Fruit fly (Drosophila melanogaster) whole organism, embryonic: ENCODE measurements around the gene Gale.

Source experiments
- B-H2 ChIP-seq: fragments of 200-800 bp; sonication (Bioruptor generic); optimal IDR thresholded peaks from 2 replicates; lab custom pipeline; 2018; ENCODE audit warnings: missing biosample characterization, mild to moderate bottlenecking, missing genetic modification characterization
- CG11456 ChIP-seq: fragments of 200-800 bp; sonication (Bioruptor generic); IDR thresholded peaks from 3 replicates; pipeline ENCODE4 v1.3.6; 2022; ENCODE audit warnings: missing biosample characterization, missing genetic modification characterization
- CG12104 ChIP-seq: fragments of 200-800 bp; sonication (Bioruptor generic); optimal IDR thresholded peaks from 3 replicates; lab custom pipeline; 2016; ENCODE audit warnings: missing biosample characterization, missing genetic modification characterization
- CG12236 ChIP-seq: fragments of 200-800 bp; sonication (Bioruptor generic); optimal IDR thresholded peaks from 2 replicates; lab custom pipeline; 2016; ENCODE audit warnings: missing biosample characterization, missing genetic modification characterization
- CG12659 ChIP-seq: fragments of 200-800 bp; sonication (Bioruptor generic); optimal IDR thresholded peaks from 3 replicates; lab custom pipeline; 2017; ENCODE audit warnings: mild to moderate bottlenecking, missing biosample characterization, missing genetic modification reagents, missing genetic modification characterization
- CG13624 ChIP-seq: fragments of 200-800 bp; sonication (Bioruptor generic); optimal IDR thresholded peaks from 2 replicates; lab custom pipeline; 2016; ENCODE audit warnings: missing biosample characterization, missing genetic modification characterization
- CG14667 ChIP-seq: fragments of 200-800 bp; sonication (Bioruptor generic); IDR thresholded peaks from 2 replicates; pipeline ENCODE4 v1.3.6; 2022; ENCODE audit warnings: missing biosample characterization, missing genetic modification characterization
- CG18476 ChIP-seq: fragments of 200-800 bp; sonication (Bioruptor generic); optimal IDR thresholded peaks from 2 replicates; lab custom pipeline; 2016; ENCODE audit warnings: missing biosample characterization, mild to moderate bottlenecking, missing genetic modification characterization
- CG3726 ChIP-seq: fragments of 200-800 bp; sonication (Bioruptor generic); IDR thresholded peaks from 3 replicates; pipeline ENCODE4, ENCODE4 v1.3.6; 2022; ENCODE audit warnings: missing biosample characterization, missing genetic modification characterization
- CG3838 ChIP-seq: fragments of 200-800 bp; sonication (Bioruptor generic); optimal IDR thresholded peaks from 3 replicates; lab custom pipeline; 2016; ENCODE audit warnings: missing biosample characterization, missing genetic modification characterization
- CG3995 ChIP-seq: fragments of 200-800 bp; sonication (Bioruptor generic); optimal IDR thresholded peaks from 3 replicates; lab custom pipeline; 2016; ENCODE audit warnings: missing biosample characterization, missing genetic modification characterization
- CG6654 ChIP-seq: fragments of 200-800 bp; sonication (Bioruptor generic); optimal IDR thresholded peaks from 2 replicates; lab custom pipeline; 2017; ENCODE audit warnings: missing biosample characterization, mild to moderate bottlenecking, missing genetic modification characterization
- CG6683 ChIP-seq: fragments of 200-800 bp; sonication (Bioruptor generic); optimal IDR thresholded peaks from 2 replicates; lab custom pipeline; 2017; ENCODE audit warnings: missing biosample characterization, mild to moderate bottlenecking, missing genetic modification characterization, missing genetic modification reagents
- CG6813 ChIP-seq: fragments of 200-800 bp; sonication (Bioruptor generic); optimal IDR thresholded peaks from 2 replicates; lab custom pipeline; 2017; ENCODE audit warnings: missing biosample characterization, missing genetic modification characterization, mild to moderate bottlenecking, moderate library complexity, missing genetic modification reagents
- CG7839 ChIP-seq: fragments of 200-800 bp; sonication (Bioruptor generic); optimal IDR thresholded peaks from 3 replicates; lab custom pipeline; 2018; ENCODE audit warnings: missing biosample characterization, mild to moderate bottlenecking, missing genetic modification characterization, moderate library complexity
- CG9797 ChIP-seq: fragments of 200-800 bp; sonication (Bioruptor generic); optimal IDR thresholded peaks from 3 replicates; lab custom pipeline; 2018; ENCODE audit warnings: missing biosample characterization, mild to moderate bottlenecking, missing genetic modification characterization
- CrebB ChIP-seq: fragments of 200-800 bp; sonication (Bioruptor generic); optimal IDR thresholded peaks from 3 replicates; lab custom pipeline; 2018; ENCODE audit warnings: missing biosample characterization, mild to moderate bottlenecking, missing genetic modification characterization
- D19B ChIP-seq: fragments of 200-800 bp; sonication (Bioruptor generic); optimal IDR thresholded peaks from 2 replicates; lab custom pipeline; 2017; ENCODE audit warnings: missing biosample characterization, mild to moderate bottlenecking, missing genetic modification characterization
- Drgx ChIP-seq: fragments of 200-800 bp; sonication (Bioruptor generic); IDR thresholded peaks from 2 replicates; pipeline ENCODE4 v1.3.6; 2022; ENCODE audit warnings: missing biosample characterization, missing genetic modification characterization
- Ets65A ChIP-seq: fragments of 200-800 bp; sonication (Bioruptor generic); peaks from one replicate; lab custom pipeline; 2016; ENCODE audit warnings: missing biosample characterization, missing genetic modification characterization
- H15 ChIP-seq: fragments of 200-800 bp; sonication (Bioruptor generic); IDR thresholded peaks from 3 replicates; pipeline ENCODE4 v1.3.6; 2022; ENCODE audit warnings: missing biosample characterization, missing genetic modification characterization
- Hmx ChIP-seq: fragments of 200-800 bp; sonication (Bioruptor generic); optimal IDR thresholded peaks from 2 replicates; lab custom pipeline; 2016; ENCODE audit warnings: missing biosample characterization, missing genetic modification characterization
- Hr51 ChIP-seq, 2 experiments: fragments of 200-800 bp; sonication (Bioruptor generic); optimal IDR thresholded peaks; 2 replicates in 1 of 2; 3 replicates in 1 of 2; lab custom pipeline; 2016 to 2018; ENCODE audit warnings: missing biosample characterization in 2 of 2, missing genetic modification characterization in 2 of 2, mild to moderate bottlenecking in 1 of 2, moderate library complexity in 1 of 2
- Hsf ChIP-seq: fragments of 200-800 bp; sonication (Bioruptor generic); optimal IDR thresholded peaks from 3 replicates; lab custom pipeline; 2016; ENCODE audit warnings: missing biosample characterization, missing genetic modification characterization
- Med ChIP-seq: fragments of 200-800 bp; sonication (Bioruptor generic); peaks from one replicate; lab custom pipeline; 2016; ENCODE audit warnings: missing biosample characterization, missing genetic modification characterization, mild to moderate bottlenecking, inconsistent platforms, moderate library complexity
- Nf-YB ChIP-seq: fragments of 200-800 bp; sonication (Bioruptor generic); optimal IDR thresholded peaks from 3 replicates; lab custom pipeline; 2019; ENCODE audit warnings: missing biosample characterization, mild to moderate bottlenecking, missing genetic modification characterization, moderate library complexity
- Xrp1 ChIP-seq: fragments of 200-800 bp; sonication (Bioruptor generic); IDR thresholded peaks from 2 replicates; pipeline ENCODE4 v1.3.6; 2022; ENCODE audit warnings: missing biosample characterization, missing genetic modification characterization
- bcd ChIP-seq: fragments of 200-800 bp; sonication (Bioruptor generic); optimal IDR thresholded peaks from 2 replicates; lab custom pipeline; 2017; ENCODE audit warnings: missing biosample characterization, mild to moderate bottlenecking, missing genetic modification characterization
- crc ChIP-seq: fragments of 200-800 bp; sonication (Bioruptor generic); optimal IDR thresholded peaks from 2 replicates; lab custom pipeline; 2016; ENCODE audit warnings: missing biosample characterization, missing genetic modification characterization
- crp ChIP-seq, 2 experiments: fragments of 200-800 bp; sonication (Bioruptor generic); optimal IDR thresholded peaks; 2 replicates in 1 of 2; 3 replicates in 1 of 2; lab custom pipeline; 2017; ENCODE audit warnings: missing biosample characterization in 2 of 2, missing genetic modification characterization in 2 of 2, mild to moderate bottlenecking in 1 of 2, moderate library complexity in 1 of 2
- grau ChIP-seq: fragments of 200-800 bp; optimal IDR thresholded peaks from 3 replicates; lab custom pipeline; 2019; ENCODE audit warnings: missing biosample characterization, mild to moderate bottlenecking, missing genetic modification characterization, moderate library complexity
- grn ChIP-seq: fragments of 200-800 bp; sonication (Bioruptor generic); optimal IDR thresholded peaks from 3 replicates; lab custom pipeline; 2017; ENCODE audit warnings: missing biosample characterization, missing genetic modification characterization
- gsb ChIP-seq: fragments of 200-800 bp; sonication (Bioruptor generic); IDR thresholded peaks from 2 replicates; pipeline ENCODE4 v1.3.6; 2022; ENCODE audit warnings: missing biosample characterization, missing genetic modification characterization
- gsb-n ChIP-seq: fragments of 200-800 bp; sonication (Bioruptor generic); optimal IDR thresholded peaks from 3 replicates; lab custom pipeline; 2018; ENCODE audit warnings: missing biosample characterization, mild to moderate bottlenecking, missing genetic modification characterization
- ind ChIP-seq: fragments of 200-800 bp; sonication (Bioruptor generic); optimal IDR thresholded peaks from 3 replicates; lab custom pipeline; 2016; ENCODE audit warnings: missing biosample characterization, missing genetic modification characterization
- jigr1 ChIP-seq: fragments of 200-800 bp; sonication (Bioruptor generic); IDR thresholded peaks from 3 replicates; pipeline ENCODE4 v1.3.6; 2022; ENCODE audit warnings: missing biosample characterization, missing genetic modification characterization
- klu ChIP-seq: fragments of 200-800 bp; sonication (Bioruptor generic); IDR thresholded peaks from 2 replicates; pipeline ENCODE4 v1.3.6; 2022; ENCODE audit warnings: missing biosample characterization, missing genetic modification characterization
- lov ChIP-seq, 2 experiments: fragments of 200-800 bp in 1 of 2; fragments of >200 bp in 1 of 2; sonication (Bioruptor generic) in 1 of 2; IDR thresholded peaks in 1 of 2; optimal IDR thresholded peaks in 1 of 2; 2 replicates in 1 of 2; 3 replicates in 1 of 2; pipeline versions ENCODE4 v1.3.6 to Lab custom; 2017 to 2022; ENCODE audit warnings: missing biosample characterization in 1 of 2, missing genetic modification characterization in 1 of 2
- luna ChIP-seq: fragments of 200-800 bp; sonication (Bioruptor generic); optimal IDR thresholded peaks from 2 replicates; lab custom pipeline; 2016; ENCODE audit warnings: missing biosample characterization, missing genetic modification characterization
- nom ChIP-seq: fragments of 200-800 bp; sonication (Bioruptor generic); optimal IDR thresholded peaks from 2 replicates; lab custom pipeline; 2017; ENCODE audit warnings: missing biosample characterization, missing genetic modification characterization, mild to moderate bottlenecking, moderate library complexity, missing genetic modification reagents
- prd ChIP-seq, 3 experiments: fragments of >200 bp in 2 of 3; fragments of 200-800 bp in 1 of 3; sonication (Bioruptor generic) in 1 of 3; optimal IDR thresholded peaks in 2 of 3; IDR thresholded peaks in 1 of 3; 2 replicates in 2 of 3; 3 replicates in 1 of 3; pipeline versions ENCODE4 v1.3.6 to Lab custom; 2017 to 2022; ENCODE audit warnings: missing biosample characterization in 1 of 3, missing genetic modification characterization in 1 of 3
- sim ChIP-seq: fragments of 200-800 bp; sonication (Bioruptor generic); IDR thresholded peaks from 2 replicates; pipeline ENCODE4 v1.3.6; 2022; ENCODE audit warnings: missing biosample characterization, missing genetic modification characterization
- slbo ChIP-seq: fragments of 200-800 bp; sonication (Bioruptor generic); IDR thresholded peaks from 2 replicates; pipeline ENCODE4 v1.3.6; 2022; ENCODE audit warnings: missing biosample characterization, missing genetic modification characterization
- ttk ChIP-seq: fragments of 200-800 bp; sonication (Bioruptor generic); IDR thresholded peaks from 2 replicates; pipeline ENCODE4 v2.1.2; 2022; ENCODE audit warnings: missing biosample characterization, missing genetic modification characterization
- twi ChIP-seq: fragments of 200-800 bp; optimal IDR thresholded peaks from 2 replicates; lab custom pipeline; 2019; ENCODE audit warnings: missing biosample characterization, mild to moderate bottlenecking, missing genetic modification characterization, moderate library complexity
- unpg ChIP-seq: fragments of 200-800 bp; sonication (Bioruptor generic); optimal IDR thresholded peaks from 3 replicates; lab custom pipeline; 2018; ENCODE audit warnings: missing biosample characterization, mild to moderate bottlenecking, missing genetic modification characterization, moderate library complexity
- wor ChIP-seq: fragments of 200-800 bp; sonication (Bioruptor generic); IDR thresholded peaks from 2 replicates; pipeline ENCODE4 v1.3.6; 2022; ENCODE audit warnings: missing biosample characterization, missing genetic modification characterization

Gene Gale

DNA sequence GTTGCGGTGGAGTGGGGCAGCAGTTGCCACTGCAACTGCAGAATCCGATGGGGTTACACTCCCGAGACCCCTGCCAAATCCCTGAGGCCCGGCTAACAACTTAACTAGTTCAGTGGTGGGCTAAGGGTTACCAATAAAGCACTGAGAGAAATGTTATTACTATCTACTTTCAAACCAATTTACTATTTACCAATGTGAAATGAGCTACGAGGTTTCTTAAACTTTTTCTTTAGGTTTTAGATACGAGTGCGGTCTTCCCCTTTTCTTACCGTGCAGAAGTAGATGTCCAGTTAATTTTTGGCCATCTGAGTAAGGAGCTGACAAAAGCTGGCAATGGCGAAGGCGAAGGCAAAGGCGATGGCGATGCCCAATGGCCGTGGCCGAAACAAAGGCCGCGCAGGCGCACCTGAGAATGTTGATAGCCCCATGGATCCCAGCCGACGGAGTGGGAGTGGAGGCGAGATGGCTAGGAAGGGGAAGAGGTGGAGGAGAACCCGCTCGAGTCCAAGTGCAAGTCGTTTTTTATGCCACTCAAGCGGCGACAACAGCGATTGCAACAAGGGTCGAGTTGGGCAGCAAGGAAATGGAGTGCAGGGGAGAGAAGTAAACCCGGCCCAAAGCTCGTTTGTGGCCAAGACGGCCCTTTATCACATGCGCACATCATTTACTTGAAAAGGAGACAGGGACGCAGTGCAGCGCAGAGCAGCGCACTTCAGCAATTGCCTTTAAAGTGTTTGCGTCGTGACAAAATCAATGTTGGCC lies 12.1 kb downstream of the Gale start:
- TF ChIP-seq Drgx (GFP tag; lab: Robert Waterston, UW) = no peak
- no peak for TF ChIP-seq CG6654
- TF ChIP-seq nom (GFP tag; lab: Kevin White, UChicago) = peak; percentile 1
- no peak for TF ChIP-seq twi (tag; lab: Kevin White, UChicago)
- peak; percentile 14 for TF ChIP-seq Med
- TF ChIP-seq CG11456 = 0 out of 3 replicates have a peak, but pooled peaks have one; percentile 26
- peak; percentile 46 for TF ChIP-seq Ets65A (GFP tag; lab: Kevin White, UChicago)
- no peak for TF ChIP-seq klu (GFP tag; lab: Robert Waterston, UW)
- TF ChIP-seq crc (GFP tag; lab: Kevin White, UChicago) = no peak

- TF ChIP-seq CG6683 (GFP tag; lab: Kevin White, UChicago) = no peak
- TF ChIP-seq Hsf (GFP tag; lab: Kevin White, UChicago) = no peak
- TF ChIP-seq bcd (GFP tag; lab: Kevin White, UChicago) = no peak
- TF ChIP-seq crp (GFP tag; optimal IDR thresholded peaks at IDR 0.05; lab: Kevin White, UChicago) = no peak
- TF ChIP-seq D19B (GFP tag; lab: Kevin White, UChicago) = no peak
- TF ChIP-seq gsb = no peak
- TF ChIP-seq Drgx (GFP tag; lab: Robert Waterston, UW) = no peak
- no peak for TF ChIP-seq Med
- no peak for TF ChIP-seq wor
- no peak for TF ChIP-seq CG12104 (GFP tag; lab: Kevin White, UChicago)
- no peak for TF ChIP-seq lov (optimal IDR thresholded peaks at IDR 0.05; lab: Kevin White, UChicago)
- no peak for TF ChIP-seq lov (GFP tag; IDR thresholded peaks at IDR 0.05; lab: Robert Waterston, UW)
- TF ChIP-seq CG18476 (GFP tag; lab: Kevin White, UChicago) = no peak
- no peak for TF ChIP-seq CG6813
- no peak for TF ChIP-seq Nf-YB (GFP tag; lab: Kevin White, UChicago)
- TF ChIP-seq CG12236 (GFP tag; lab: Kevin White, UChicago) = no peak
- 0 out of 3 replicates have a peak, but pooled peaks have one; percentile 28 for TF ChIP-seq CG3726 (GFP tag; lab: Robert Waterston, UW)
- TF ChIP-seq CG14667 (GFP tag; lab: Robert Waterston, UW) = peak; percentile 22; the same call in 1 of the 2 replicates
- no peak for TF ChIP-seq jigr1 (GFP tag; lab: Robert Waterston, UW)
- no peak for TF ChIP-seq grn (GFP tag; lab: Kevin White, UChicago)
- no peak for TF ChIP-seq ttk (GFP tag; lab: Robert Waterston, UW)
- TF ChIP-seq CG13624 (GFP tag; lab: Kevin White, UChicago) = no peak
- TF ChIP-seq Hmx (GFP tag; lab: Kevin White, UChicago) = no peak
- TF ChIP-seq Xrp1 (GFP tag; lab: Robert Waterston, UW) = peak; percentile 29; the same call in 1 of the 2 replicates
- no peak for TF ChIP-seq CG7839 (tag; lab: Kevin White, UChicago)
- TF ChIP-seq grau (tag; lab: Kevin White, UChicago) = peak; percentile 30
- no peak for TF ChIP-seq CG12659 (GFP tag; lab: Kevin White, UChicago)
- TF ChIP-seq CG3838 (GFP tag; lab: Kevin White, UChicago) = no peak
- TF ChIP-seq prd (optimal IDR thresholded peaks at IDR 0.05; lab: Kevin White, UChicago) = no peak
- TF ChIP-seq prd (GFP tag; IDR thresholded peaks at IDR 0.05; lab: Robert Waterston, UW) = peak; percentile 51; the same call in 1 of the 3 replicates
- no peak for TF ChIP-seq gsb-n (tag; lab: Kevin White, UChicago)
- no peak for TF ChIP-seq CrebB (tag; lab: Kevin White, UChicago)
- TF ChIP-seq nom (GFP tag; lab: Kevin White, UChicago) = peak; percentile 1
- no peak for TF ChIP-seq Hr51 (GFP tag; optimal IDR thresholded peaks at IDR 0.05; lab: Kevin White, UChicago)
- TF ChIP-seq luna = no peak
- TF ChIP-seq H15 (GFP tag; lab: Robert Waterston, UW) = 0 out of 3 replicates have a peak, but pooled peaks have one; percentile 24
- TF ChIP-seq sim (GFP tag; lab: Robert Waterston, UW) = no peak
- no peak for TF ChIP-seq B-H2 (GFP tag; lab: Kevin White, UChicago)
- TF ChIP-seq CG3995 (GFP tag; lab: Kevin White, UChicago) = no peak
- TF ChIP-seq ind (GFP tag; lab: Kevin White, UChicago) = no peak
- TF ChIP-seq CG9797 = no peak
- 0 out of 2 replicates have a peak, but pooled peaks have one; percentile 5 for TF ChIP-seq slbo (GFP tag; lab: Robert Waterston, UW)
- no peak for TF ChIP-seq unpg
- peak; percentile 50 for TF ChIP-seq Ets65A (GFP tag; lab: Kevin White, UChicago)
These were observed 15.5 kb downstream of the Gale start for dm6 chr3L:663880-664279.
